Fruit fly (Drosophila melanogaster) Kc167 (cell line): Measurements from ENCODE around the gene CG31102.

ENCODE experiments used
- Myc ChIP-seq: fragments of >200 bp; optimal IDR thresholded peaks from 2 replicates; lab custom pipeline; 2017; ENCODE audit warnings: missing external identifiers
- Sin3A ChIP-seq: fragments of >200 bp; optimal IDR thresholded peaks from 2 replicates; lab custom pipeline; 2018; ENCODE audit warnings: missing external identifiers
- ttk ChIP-seq: sonication (Bioruptor generic); optimal IDR thresholded peaks from 2 replicates; lab custom pipeline; 2017; ENCODE audit warnings: missing external identifiers

dm6 chr3R:25318011-25318410, 22.6 kb upstream of the CG31102 start, which contains the start of gene CG10553:
- no peak for TF ChIP-seq ttk (lab: Kevin White, UChicago)
- no peak for TF ChIP-seq Myc (lab: Kevin White, UChicago)
- TF ChIP-seq Sin3A (lab: Kevin White, UChicago): no peak
